Worm (Caenorhabditis elegans) whole organism, L3 larva: ENCODE results near the gene col-97.

Source experiments
- R02D3.7 ChIP-seq: fragments of 150-350 bp; optimal IDR thresholded peaks from 2 replicates; lab custom pipeline; 2014; ENCODE audit warnings: missing biosample characterization, missing genetic modification characterization
- ZK546.5 ChIP-seq: sonication (generic microtip); optimal IDR thresholded peaks from 2 replicates; lab custom pipeline; 2017; ENCODE audit warnings: missing biosample characterization, missing genetic modification characterization
- aly-2 ChIP-seq: fragments of 150-350 bp; optimal IDR thresholded peaks from 2 replicates; lab custom pipeline; 2014; ENCODE audit warnings: missing biosample characterization, missing genetic modification characterization
- ceh-28 ChIP-seq: fragments of 150-350 bp; optimal IDR thresholded peaks from 2 replicates; lab custom pipeline; 2014; ENCODE audit warnings: missing biosample characterization, missing genetic modification reagents, missing genetic modification characterization
- ceh-82 ChIP-seq: fragments of 150-350 bp; optimal IDR thresholded peaks from 2 replicates; lab custom pipeline; 2014; ENCODE audit warnings: missing biosample characterization, missing genetic modification characterization
- ceh-9 ChIP-seq: sonication (generic microtip); optimal IDR thresholded peaks from 2 replicates; lab custom pipeline; 2018; ENCODE audit warnings: missing biosample characterization, missing genetic modification characterization
- daf-12 ChIP-seq: fragments of 150-350 bp; optimal IDR thresholded peaks from 2 replicates; lab custom pipeline; 2014; ENCODE audit warnings: missing biosample characterization, missing genetic modification reagents, missing genetic modification characterization
- egl-27 ChIP-seq: sonication (generic microtip); optimal IDR thresholded peaks from 4 replicates; lab custom pipeline; 2017; ENCODE audit warnings: missing biosample characterization, missing genetic modification reagents, missing genetic modification characterization
- egl-5 ChIP-seq: fragments of 150-350 bp; optimal IDR thresholded peaks from 2 replicates; lab custom pipeline; 2017; ENCODE audit warnings: missing biosample characterization, missing genetic modification reagents, missing genetic modification characterization, inconsistent platforms
- elt-1 ChIP-seq: fragments of 150-350 bp; optimal IDR thresholded peaks from 2 replicates; lab custom pipeline; 2014; ENCODE audit warnings: missing biosample characterization, missing genetic modification characterization
- elt-2 ChIP-seq: sonication (generic microtip); optimal IDR thresholded peaks from 2 replicates; lab custom pipeline; 2016; ENCODE audit warnings: missing genetic modification reagents, mild to moderate bottlenecking, missing genetic modification characterization, missing compliant biosample characterization
- elt-3 ChIP-seq, 3 experiments: fragments of 150-350 bp in 1 of 3; sonication (generic microtip) in 2 of 3; optimal IDR thresholded peaks; 2 replicates in 2 of 3; 4 replicates in 1 of 3; lab custom pipeline; 2014 to 2017; ENCODE audit warnings: missing biosample characterization in 3 of 3, missing genetic modification characterization in 3 of 3
- fkh-10 ChIP-seq: sonication (generic microtip); optimal IDR thresholded peaks from 2 replicates; lab custom pipeline; 2017; ENCODE audit warnings: missing biosample characterization, missing genetic modification reagents, missing genetic modification characterization
- fos-1 ChIP-seq: fragments of 150-350 bp; optimal IDR thresholded peaks from 2 replicates; lab custom pipeline; 2014; ENCODE audit warnings: missing biosample characterization, missing genetic modification characterization
- hmg-11 ChIP-seq: sonication (generic microtip); optimal IDR thresholded peaks from 2 replicates; lab custom pipeline; 2016; ENCODE audit warnings: missing genetic modification characterization, missing compliant biosample characterization
- jun-1 ChIP-seq: fragments of 150-350 bp; optimal IDR thresholded peaks from 2 replicates; lab custom pipeline; 2014; ENCODE audit warnings: missing biosample characterization, missing genetic modification reagents, missing genetic modification characterization
- lsy-12 ChIP-seq: sonication (generic microtip); optimal IDR thresholded peaks from 2 replicates; lab custom pipeline; 2016; ENCODE audit warnings: mild to moderate bottlenecking, missing genetic modification characterization, missing compliant biosample characterization
- mdl-1 ChIP-seq: fragments of 150-350 bp; optimal IDR thresholded peaks from 2 replicates; lab custom pipeline; 2014; ENCODE audit warnings: missing biosample characterization, missing genetic modification characterization
- mml-1 ChIP-seq: fragments of 150-350 bp; sonication (generic microtip); optimal IDR thresholded peaks from 3 replicates; lab custom pipeline; 2014; ENCODE audit warnings: missing biosample characterization, missing genetic modification characterization
- nfya-1 ChIP-seq: sonication (generic microtip); optimal IDR thresholded peaks from 2 replicates; lab custom pipeline; 2017; ENCODE audit warnings: missing genetic modification characterization, mild to moderate bottlenecking, missing compliant biosample characterization, antibody characterized with exemption, moderate library complexity; ENCODE audit not compliant: insufficient read depth
- nhr-11 ChIP-seq: fragments of 150-350 bp; optimal IDR thresholded peaks from 2 replicates; lab custom pipeline; 2014; ENCODE audit warnings: missing biosample characterization, missing genetic modification characterization
- nhr-23 ChIP-seq: fragments of 150-350 bp; optimal IDR thresholded peaks from 2 replicates; lab custom pipeline; 2014; ENCODE audit warnings: missing biosample characterization, missing genetic modification reagents, missing genetic modification characterization
- nhr-237 ChIP-seq: fragments of 150-350 bp; optimal IDR thresholded peaks from 2 replicates; lab custom pipeline; 2014; ENCODE audit warnings: missing biosample characterization, missing genetic modification characterization
- nhr-25 ChIP-seq: sonication (generic microtip); optimal IDR thresholded peaks from 2 replicates; lab custom pipeline; 2017; ENCODE audit warnings: missing biosample characterization, missing genetic modification characterization
- nhr-28 ChIP-seq: fragments of 150-350 bp; optimal IDR thresholded peaks from 2 replicates; lab custom pipeline; 2014; ENCODE audit warnings: missing biosample characterization, missing genetic modification characterization
- nhr-43 ChIP-seq: sonication (generic microtip); optimal IDR thresholded peaks from 2 replicates; lab custom pipeline; 2016; ENCODE audit warnings: mild to moderate bottlenecking, missing genetic modification characterization, missing compliant biosample characterization; ENCODE audit not compliant: poor library complexity, severe bottlenecking
- nhr-67 ChIP-seq: fragments of 150-350 bp; optimal IDR thresholded peaks from 2 replicates; lab custom pipeline; 2014; ENCODE audit warnings: missing biosample characterization, missing genetic modification characterization
- nhr-76 ChIP-seq: fragments of 150-350 bp; sonication (generic microtip); optimal IDR thresholded peaks from 5 replicates; lab custom pipeline; 2014; ENCODE audit warnings: missing biosample characterization, missing genetic modification characterization
- pqm-1 ChIP-seq: fragments of 150-350 bp; optimal IDR thresholded peaks from 2 replicates; lab custom pipeline; 2017; ENCODE audit warnings: missing biosample characterization, missing genetic modification characterization, inconsistent platforms
- skn-1 ChIP-seq: fragments of 150-350 bp; optimal IDR thresholded peaks from 2 replicates; lab custom pipeline; 2014; ENCODE audit warnings: missing biosample characterization, missing genetic modification characterization
- snpc-4 ChIP-seq: fragments of 150-350 bp; optimal IDR thresholded peaks from 2 replicates; lab custom pipeline; 2014; ENCODE audit warnings: missing biosample characterization, missing genetic modification characterization
- tbx-2 ChIP-seq: sonication (generic microtip); optimal IDR thresholded peaks from 2 replicates; lab custom pipeline; 2016; ENCODE audit warnings: mild to moderate bottlenecking, missing genetic modification characterization, missing compliant biosample characterization
- unc-62 ChIP-seq: fragments of 150-350 bp; sonication (generic microtip); optimal IDR thresholded peaks from 4 replicates; lab custom pipeline; 2014; ENCODE audit warnings: missing biosample characterization, missing genetic modification reagents, missing genetic modification characterization
- ztf-11 ChIP-seq: fragments of 150-350 bp; optimal IDR thresholded peaks from 2 replicates; lab custom pipeline; 2014; ENCODE audit warnings: missing biosample characterization, missing genetic modification characterization
- ztf-4 ChIP-seq: fragments of 150-350 bp; optimal IDR thresholded peaks from 2 replicates; lab custom pipeline; 2014; ENCODE audit warnings: missing biosample characterization, missing genetic modification characterization

Gene col-97

DNA sequence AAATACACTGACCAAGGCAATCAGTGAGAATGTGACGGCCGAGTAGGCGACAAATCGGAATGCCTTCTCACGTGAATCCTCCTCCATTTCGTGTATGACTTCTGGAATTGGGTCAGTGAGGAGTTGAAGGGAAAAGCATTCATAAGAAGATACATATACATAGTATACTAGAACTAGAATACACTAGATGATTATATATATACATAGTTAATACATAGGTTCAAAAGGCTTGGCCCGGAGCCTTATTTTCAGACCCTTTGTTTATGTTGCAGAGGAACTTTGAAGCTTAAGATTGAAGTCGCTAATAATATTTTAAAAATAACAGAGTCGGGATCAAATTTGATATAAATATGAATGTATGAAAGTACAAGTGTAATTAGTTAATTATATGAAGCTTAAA is at the start of gene col-97:
Gene col-97, minus strand, starts transcription at position 101 of the 400 bp plus-strand sequence.
- TF ChIP-seq pqm-1 (tag; lab: Kevin White, UChicago) = no peak
- no peak for TF ChIP-seq nhr-67
- no peak for TF ChIP-seq hmg-11 (tag; lab: Kevin White, UChicago)
- no peak for TF ChIP-seq nhr-76 (tag; lab: Kevin White, UChicago)
- no peak for TF ChIP-seq nhr-28 (tag; lab: Kevin White, UChicago)
- no peak for TF ChIP-seq elt-2 (tag; lab: Kevin White, UChicago)
- TF ChIP-seq daf-12 (tag; lab: Kevin White, UChicago) = no peak
- TF ChIP-seq nhr-237 (tag; lab: Kevin White, UChicago) = no peak
- no peak for TF ChIP-seq jun-1 (tag; lab: Kevin White, UChicago)
- TF ChIP-seq tbx-2 = no peak
- TF ChIP-seq lsy-12 (tag; lab: Kevin White, UChicago) = no peak
- no peak for TF ChIP-seq ceh-28
- TF ChIP-seq fos-1 (tag; lab: Kevin White, UChicago) = no peak
- TF ChIP-seq ceh-9 (tag; lab: Kevin White, UChicago) = no peak

DNA sequence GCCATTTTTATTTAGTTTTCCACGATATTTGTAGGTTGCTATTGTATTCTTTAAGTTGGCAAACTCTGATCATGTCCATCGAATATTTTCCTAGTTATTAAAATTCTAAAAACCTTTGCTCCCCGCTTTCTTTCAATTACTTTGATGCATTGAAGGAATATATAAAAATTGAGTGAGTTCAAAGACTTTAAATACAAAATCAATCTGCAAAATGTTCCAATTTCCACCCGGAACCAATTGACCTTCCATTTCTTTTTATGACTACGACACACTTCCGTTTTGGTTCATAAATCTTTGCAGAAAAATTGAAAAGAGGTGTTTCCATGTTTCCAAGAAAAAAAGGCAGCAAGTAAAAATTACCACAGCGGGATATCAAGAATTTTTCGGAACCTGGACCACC is 46.2 kb upstream of the col-97 start, which contains the start of gene F54F12.2:
Gene F54F12.2, plus strand, starts transcription at position 301 of the 400 bp plus-strand sequence.
- no peak for TF ChIP-seq snpc-4 (tag; lab: Kevin White, UChicago)

DNA sequence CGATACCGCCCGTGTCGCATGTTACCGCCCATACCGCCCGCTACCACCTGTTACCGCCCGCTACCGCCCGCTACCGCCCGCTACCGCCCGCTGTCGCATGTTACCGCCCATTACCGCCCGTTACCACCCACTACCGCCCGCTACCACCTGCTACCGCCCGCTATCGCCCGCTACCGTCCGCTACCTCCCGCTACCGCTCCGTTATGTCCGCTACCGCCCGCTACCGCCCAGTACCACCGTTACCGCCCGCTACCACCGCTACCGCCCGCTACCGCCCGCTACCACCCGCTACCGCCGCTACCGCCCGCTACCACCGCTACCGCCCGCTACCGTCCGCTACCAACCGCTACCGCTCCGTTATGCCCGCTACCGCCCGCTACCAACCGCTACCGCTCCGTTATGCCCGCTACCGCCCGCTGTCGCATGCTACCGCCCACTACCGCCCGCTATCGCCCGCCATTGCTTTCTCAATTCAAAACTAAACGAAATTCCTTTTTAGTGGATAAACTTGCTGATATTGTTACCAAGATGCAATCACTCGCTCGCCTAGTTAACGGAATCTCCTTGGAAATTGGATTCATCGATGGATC is 39.0 kb upstream of the col-97 start:
- no peak for TF ChIP-seq elt-2 (tag; lab: Kevin White, UChicago)
- TF ChIP-seq R02D3.7 = no peak
- TF ChIP-seq egl-27 (tag; lab: Kevin White, UChicago) = no peak
- TF ChIP-seq mdl-1 (tag; lab: Kevin White, UChicago) = no peak
- TF ChIP-seq ceh-82 (tag; lab: Kevin White, UChicago) = no peak
- TF ChIP-seq nhr-237 (tag; lab: Kevin White, UChicago) = no peak
- no peak for TF ChIP-seq nhr-25
- TF ChIP-seq fkh-10 (GFP tag; lab: Kevin White, UChicago) = no peak
- no peak for TF ChIP-seq ztf-4 (tag; lab: Kevin White, UChicago)
- TF ChIP-seq unc-62 (GFP tag; lab: Kevin White, UChicago) = no peak
- TF ChIP-seq elt-1 (tag; lab: Kevin White, UChicago) = no peak
- no peak for TF ChIP-seq mml-1 (tag; lab: Kevin White, UChicago)
- no peak for TF ChIP-seq nhr-11 (tag; lab: Kevin White, UChicago)
- no peak for TF ChIP-seq ztf-11 (tag; lab: Kevin White, UChicago)
- TF ChIP-seq ZK546.5 (tag; lab: Kevin White, UChicago) = no peak
- TF ChIP-seq elt-3 (tag; optimal IDR thresholded peaks at IDR 0.05; lab: Kevin White, UChicago) = no peak
- no peak for TF ChIP-seq nhr-43 (tag; lab: Kevin White, UChicago)
- TF ChIP-seq snpc-4 (tag; lab: Kevin White, UChicago) = no peak
- no peak for TF ChIP-seq skn-1 (tag; lab: Kevin White, UChicago)
- TF ChIP-seq ceh-28 = no peak

DNA sequence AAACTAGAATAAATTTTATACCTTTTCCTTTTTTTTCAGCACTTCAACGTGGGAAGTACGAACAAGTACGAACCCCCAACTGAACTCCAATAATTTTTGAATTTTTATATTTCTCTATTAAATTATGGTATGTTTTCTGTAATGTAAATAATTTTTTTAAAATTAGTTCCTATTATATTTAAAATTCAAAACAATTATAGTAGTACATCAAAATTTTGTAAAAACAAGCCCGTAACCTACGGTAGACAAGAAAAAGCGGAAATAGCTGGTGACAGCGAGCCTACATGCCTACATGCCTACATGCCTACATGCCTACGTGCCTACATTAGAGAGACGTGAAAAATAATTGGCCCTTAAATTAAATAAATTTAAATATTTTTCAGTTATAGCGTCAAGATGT is 38.2 kb upstream of the col-97 start, which contains the start of gene F14F7.5:
Gene F14F7.5, plus strand, starts transcription at position 301 of the 400 bp plus-strand sequence.
- no peak for TF ChIP-seq elt-2 (tag; lab: Kevin White, UChicago)
- TF ChIP-seq ztf-4 (tag; lab: Kevin White, UChicago) = no peak
- TF ChIP-seq unc-62 (GFP tag; lab: Kevin White, UChicago) = no peak
- no peak for TF ChIP-seq R02D3.7

DNA sequence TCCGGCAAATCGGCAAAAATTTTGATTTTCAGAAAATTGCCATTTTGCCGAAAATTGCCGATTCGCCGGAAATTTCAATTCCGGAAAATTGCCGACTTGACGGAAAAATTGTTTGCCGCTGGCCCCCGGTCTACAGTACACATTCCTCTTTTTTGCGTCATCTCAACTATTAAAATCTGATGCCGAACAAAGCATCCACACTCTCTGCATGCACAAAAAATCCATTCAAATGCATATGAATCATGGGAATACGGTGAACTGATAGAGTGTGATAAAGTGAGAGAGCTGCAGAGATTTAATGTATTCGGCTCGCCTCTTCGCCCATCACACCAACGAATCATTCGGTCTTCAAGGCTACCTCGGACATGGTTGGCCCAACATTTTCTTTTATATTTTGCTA is 37.0 kb upstream of the col-97 start, which contains the start of gene F14F7.7:
Gene F14F7.7, plus strand, starts transcription at position 354 of the 400 bp plus-strand sequence.
- no peak for TF ChIP-seq jun-1 (tag; lab: Kevin White, UChicago)
- TF ChIP-seq aly-2 = no peak
- no peak for TF ChIP-seq nhr-11 (tag; lab: Kevin White, UChicago)
- TF ChIP-seq elt-2 (tag; lab: Kevin White, UChicago) = no peak
- TF ChIP-seq R02D3.7 = no peak
- TF ChIP-seq ztf-4 (tag; lab: Kevin White, UChicago) = no peak
- TF ChIP-seq fkh-10 (GFP tag; lab: Kevin White, UChicago) = no peak
- no peak for TF ChIP-seq nhr-23 (tag; lab: Kevin White, UChicago)
- TF ChIP-seq tbx-2 = no peak
- TF ChIP-seq nfya-1 (tag; lab: Kevin White, UChicago) = no peak
- no peak for TF ChIP-seq daf-12 (tag; lab: Kevin White, UChicago)
- TF ChIP-seq egl-5 = no peak
- TF ChIP-seq nhr-67 = no peak
- TF ChIP-seq nhr-76 (tag; lab: Kevin White, UChicago) = no peak
- TF ChIP-seq snpc-4 (tag; lab: Kevin White, UChicago) = no peak
- no peak for TF ChIP-seq elt-1 (tag; lab: Kevin White, UChicago)
- no peak for TF ChIP-seq nhr-237 (tag; lab: Kevin White, UChicago)
- no peak for TF ChIP-seq ZK546.5 (tag; lab: Kevin White, UChicago)
- TF ChIP-seq lsy-12 (tag; lab: Kevin White, UChicago) = no peak
